Fruit fly (Drosophila melanogaster) whole organism, embryonic: ENCODE data around the gene Rpn12.

Source experiments
- Adf1 ChIP-seq: fragments of 200-800 bp; sonication (Bioruptor generic); IDR thresholded peaks from 2 replicates; pipeline ENCODE4 v1.3.6; 2022; ENCODE audit warnings: missing biosample characterization, missing genetic modification characterization
- B-H2 ChIP-seq: fragments of 200-800 bp; sonication (Bioruptor generic); optimal IDR thresholded peaks from 2 replicates; lab custom pipeline; 2018; ENCODE audit warnings: missing biosample characterization, mild to moderate bottlenecking, missing genetic modification characterization
- CG11085 ChIP-seq: fragments of 200-800 bp; sonication (Bioruptor generic); IDR thresholded peaks from 2 replicates; pipeline ENCODE4 v1.3.6; 2022; ENCODE audit warnings: missing biosample characterization, missing genetic modification characterization
- CG12659 ChIP-seq: fragments of 200-800 bp; sonication (Bioruptor generic); optimal IDR thresholded peaks from 3 replicates; lab custom pipeline; 2017; ENCODE audit warnings: mild to moderate bottlenecking, missing biosample characterization, missing genetic modification reagents, missing genetic modification characterization
- CG13123 ChIP-seq: fragments of 200-800 bp; sonication (Bioruptor generic); optimal IDR thresholded peaks from 2 replicates; lab custom pipeline; 2016; ENCODE audit warnings: missing biosample characterization, missing genetic modification characterization
- CG15011 ChIP-seq: fragments of 200-800 bp; sonication (Bioruptor generic); optimal IDR thresholded peaks from 3 replicates; lab custom pipeline; 2018; ENCODE audit warnings: missing biosample characterization, mild to moderate bottlenecking, missing genetic modification characterization
- CG1529 ChIP-seq: fragments of 200-800 bp; sonication (Bioruptor generic); optimal IDR thresholded peaks from 3 replicates; lab custom pipeline; 2018; ENCODE audit warnings: missing biosample characterization, missing genetic modification characterization
- CG1832 ChIP-seq: fragments of 200-800 bp; sonication (Bioruptor generic); optimal IDR thresholded peaks from 2 replicates; lab custom pipeline; 2017; ENCODE audit warnings: missing biosample characterization, mild to moderate bottlenecking, missing genetic modification characterization, inconsistent platforms
- CG3726 ChIP-seq: fragments of 200-800 bp; sonication (Bioruptor generic); IDR thresholded peaks from 3 replicates; pipeline ENCODE4, ENCODE4 v1.3.6; 2022; ENCODE audit warnings: missing biosample characterization, missing genetic modification characterization
- CG3847 ChIP-seq: fragments of 200-800 bp; sonication (Bioruptor generic); IDR thresholded peaks from 2 replicates; pipeline ENCODE4 v1.3.6; 2022; ENCODE audit warnings: missing biosample characterization, missing genetic modification characterization
- CG3995 ChIP-seq: fragments of 200-800 bp; sonication (Bioruptor generic); optimal IDR thresholded peaks from 3 replicates; lab custom pipeline; 2016; ENCODE audit warnings: missing biosample characterization, missing genetic modification characterization
- CG6272 ChIP-seq: fragments of 200-800 bp; sonication (Bioruptor generic); IDR thresholded peaks from 2 replicates; pipeline ENCODE4 v1.3.6; 2022; ENCODE audit warnings: missing biosample characterization, missing genetic modification characterization
- CG6683 ChIP-seq: fragments of 200-800 bp; sonication (Bioruptor generic); optimal IDR thresholded peaks from 2 replicates; lab custom pipeline; 2017; ENCODE audit warnings: missing biosample characterization, mild to moderate bottlenecking, missing genetic modification characterization, missing genetic modification reagents
- CG6813 ChIP-seq: fragments of 200-800 bp; sonication (Bioruptor generic); optimal IDR thresholded peaks from 2 replicates; lab custom pipeline; 2017; ENCODE audit warnings: missing biosample characterization, missing genetic modification characterization, mild to moderate bottlenecking, moderate library complexity, missing genetic modification reagents
- Doc2 ChIP-seq: fragments of 200-800 bp; sonication (Bioruptor generic); IDR thresholded peaks from 2 replicates; pipeline ENCODE4 v1.3.6; 2022; ENCODE audit warnings: missing biosample characterization, missing genetic modification characterization
- Dp ChIP-seq: fragments of 200-800 bp; sonication (Bioruptor generic); optimal IDR thresholded peaks from 2 replicates; lab custom pipeline; 2018; ENCODE audit warnings: missing biosample characterization, mild to moderate bottlenecking, missing genetic modification characterization, moderate library complexity
- Fer2 ChIP-seq: fragments of 200-800 bp; sonication (Bioruptor generic); optimal IDR thresholded peaks from 2 replicates; lab custom pipeline; 2018; ENCODE audit warnings: missing biosample characterization, mild to moderate bottlenecking, missing genetic modification characterization, moderate library complexity
- GATAe ChIP-seq: fragments of 200-800 bp; sonication (Bioruptor generic); conservative IDR thresholded peaks from 2 replicates; pipeline ENCODE4 v1.3.6; 2022; ENCODE audit warnings: missing biosample characterization, missing genetic modification characterization
- Gug ChIP-seq: fragments of 200-800 bp; sonication (Bioruptor generic); IDR thresholded peaks from 4 replicates; pipeline ENCODE4 v1.3.6; 2022; ENCODE audit warnings: missing biosample characterization, missing genetic modification characterization
- Hsf ChIP-seq: fragments of 200-800 bp; sonication (Bioruptor generic); optimal IDR thresholded peaks from 3 replicates; lab custom pipeline; 2016; ENCODE audit warnings: missing biosample characterization, missing genetic modification characterization
- Myb ChIP-seq: fragments of 200-800 bp; sonication (Bioruptor generic); optimal IDR thresholded peaks from 2 replicates; lab custom pipeline; 2016; ENCODE audit warnings: missing biosample characterization, missing genetic modification characterization
- Opbp ChIP-seq: fragments of 200-800 bp; sonication (Bioruptor generic); IDR thresholded peaks from 3 replicates; pipeline ENCODE4 v1.3.6; 2022; ENCODE audit warnings: missing biosample characterization, missing genetic modification characterization; ENCODE audit not compliant: partially characterized antibody
- PHDP ChIP-seq: fragments of 200-800 bp; sonication (Bioruptor generic); optimal IDR thresholded peaks from 3 replicates; lab custom pipeline; 2018; ENCODE audit warnings: missing biosample characterization, mild to moderate bottlenecking, missing genetic modification characterization, moderate library complexity
- Side ChIP-seq: fragments of 200-800 bp; sonication (Bioruptor generic); optimal IDR thresholded peaks from 2 replicates; lab custom pipeline; 2016; ENCODE audit warnings: missing biosample characterization, missing genetic modification characterization
- Sry-β ChIP-seq: fragments of 200-800 bp; sonication (Bioruptor generic); optimal IDR thresholded peaks from 2 replicates; lab custom pipeline; 2018; ENCODE audit warnings: missing biosample characterization, mild to moderate bottlenecking, missing genetic modification characterization, moderate library complexity
- TFAM ChIP-seq: fragments of 200-800 bp; sonication (Bioruptor generic); optimal IDR thresholded peaks from 2 replicates; lab custom pipeline; 2017; ENCODE audit warnings: missing biosample characterization, missing genetic modification characterization, inconsistent platforms
- Xrp1 ChIP-seq: fragments of 200-800 bp; sonication (Bioruptor generic); IDR thresholded peaks from 2 replicates; pipeline ENCODE4 v1.3.6; 2022; ENCODE audit warnings: missing biosample characterization, missing genetic modification characterization
- cg ChIP-seq: fragments of 200-800 bp; sonication (Bioruptor generic); optimal IDR thresholded peaks from 3 replicates; lab custom pipeline; 2019; ENCODE audit warnings: missing biosample characterization, mild to moderate bottlenecking, missing genetic modification characterization, moderate library complexity
- chn ChIP-seq: fragments of 200-800 bp; sonication (Bioruptor generic); optimal IDR thresholded peaks from 2 replicates; lab custom pipeline; 2016; ENCODE audit warnings: missing biosample characterization, missing genetic modification characterization
- ci ChIP-seq: fragments of 200-800 bp; sonication (Bioruptor generic); IDR thresholded peaks from 3 replicates; pipeline ENCODE4 v1.3.6; 2022; ENCODE audit warnings: missing biosample characterization, missing genetic modification characterization
- cwo ChIP-seq: fragments of 200-800 bp; sonication (Bioruptor generic); optimal IDR thresholded peaks from 3 replicates; lab custom pipeline; 2017; ENCODE audit warnings: missing biosample characterization, missing genetic modification characterization, mild to moderate bottlenecking, moderate library complexity, missing genetic modification reagents
- dmrt99B ChIP-seq: fragments of 200-800 bp; sonication (Bioruptor generic); optimal IDR thresholded peaks from 2 replicates; lab custom pipeline; 2018; ENCODE audit warnings: missing biosample characterization, mild to moderate bottlenecking, missing genetic modification characterization, moderate library complexity
- exex ChIP-seq: fragments of 200-800 bp; sonication (Bioruptor generic); optimal IDR thresholded peaks from 4 replicates; lab custom pipeline; 2018; ENCODE audit warnings: missing biosample characterization, mild to moderate bottlenecking, missing genetic modification characterization, moderate library complexity
- ftz-f1 ChIP-seq: fragments of 200-800 bp; sonication (Bioruptor generic); optimal IDR thresholded peaks from 2 replicates; lab custom pipeline; 2016; ENCODE audit warnings: missing biosample characterization, missing genetic modification characterization
- gcm ChIP-seq: fragments of 200-800 bp; sonication (Bioruptor generic); optimal IDR thresholded peaks from 2 replicates; lab custom pipeline; 2019; ENCODE audit warnings: missing biosample characterization, mild to moderate bottlenecking, missing genetic modification characterization, moderate library complexity
- gt ChIP-seq: fragments of 200-800 bp; sonication (Bioruptor generic); IDR thresholded peaks from 2 replicates; pipeline ENCODE4 v1.3.6; 2022; ENCODE audit warnings: missing biosample characterization, missing genetic modification characterization
- jigr1 ChIP-seq: fragments of 200-800 bp; sonication (Bioruptor generic); IDR thresholded peaks from 3 replicates; pipeline ENCODE4 v1.3.6; 2022; ENCODE audit warnings: missing biosample characterization, missing genetic modification characterization
- lbe ChIP-seq: fragments of 200-800 bp; sonication (Bioruptor generic); optimal IDR thresholded peaks from 2 replicates; lab custom pipeline; 2016; ENCODE audit warnings: missing biosample characterization, mild to moderate bottlenecking, missing genetic modification characterization
- nau ChIP-seq: fragments of 200-800 bp; sonication (Bioruptor generic); optimal IDR thresholded peaks from 3 replicates; lab custom pipeline; 2017; ENCODE audit warnings: missing biosample characterization, mild to moderate bottlenecking, missing genetic modification characterization, missing genetic modification reagents
- onecut ChIP-seq: fragments of 200-800 bp; sonication (Bioruptor generic); IDR thresholded peaks from 2 replicates; pipeline ENCODE4 v1.3.6; 2022; ENCODE audit warnings: missing biosample characterization, missing genetic modification characterization
- otp ChIP-seq: fragments of 200-800 bp; sonication (Bioruptor generic); IDR thresholded peaks from 3 replicates; pipeline ENCODE4, ENCODE4 v1.3.6; 2022; ENCODE audit warnings: missing biosample characterization, missing genetic modification characterization
- prd ChIP-seq, 3 experiments: fragments of >200 bp in 2 of 3; fragments of 200-800 bp in 1 of 3; sonication (Bioruptor generic) in 1 of 3; optimal IDR thresholded peaks in 2 of 3; IDR thresholded peaks in 1 of 3; 2 replicates in 2 of 3; 3 replicates in 1 of 3; pipeline versions ENCODE4 v1.3.6 to Lab custom; 2017 to 2022; ENCODE audit warnings: missing biosample characterization in 1 of 3, missing genetic modification characterization in 1 of 3
- zfh2 ChIP-seq: fragments of 200-800 bp; sonication (Bioruptor generic); optimal IDR thresholded peaks from 2 replicates; lab custom pipeline; 2016; ENCODE audit warnings: missing biosample characterization, missing genetic modification characterization

The Rpn12 gene

dm6 chr3L:16615132-16615709 lies 32.4 kb downstream of the Rpn12 start, which contains the start of gene Mo25 (continued):
- TF ChIP-seq CG3726 (GFP tag; lab: Robert Waterston, UW) (no peak), cwo (no peak), GATAe (no peak), zfh2 (GFP tag; lab: Kevin White, UChicago) (peak; percentile 35), gt (GFP tag; lab: Robert Waterston, UW) (no peak), ftz-f1 (GFP tag; lab: Kevin White, UChicago) (no peak), CG15011 (GFP tag; lab: Kevin White, UChicago) (no peak), prd (optimal IDR thresholded peaks at IDR 0.05; lab: Kevin White, UChicago) (no peak), prd (GFP tag; IDR thresholded peaks at IDR 0.05; lab: Robert Waterston, UW) (peak; percentile 40; the same call in 1 of the 3 replicates), ci (GFP tag; lab: Robert Waterston, UW) (peak; percentile 54; the same call in 2 of the 3 replicates), Xrp1 (GFP tag; lab: Robert Waterston, UW) (peak; percentile 53; the same call in 1 of the 2 replicates), dmrt99B (tag; lab: Kevin White, UChicago) (no peak), CG11085 (no peak), TFAM (GFP tag; lab: Kevin White, UChicago) (no peak), Fer2 (peak; percentile 10), gcm (peak; percentile 5), CG1832 (GFP tag; lab: Kevin White, UChicago) (no peak), Sry-β (GFP tag; lab: Kevin White, UChicago) (no peak), CG1529 (GFP tag; lab: Kevin White, UChicago) (no peak), Gug (GFP tag; lab: Robert Waterston, UW) (no peak; the same call in 3 of the 4 replicates), Hsf (GFP tag; lab: Kevin White, UChicago) (no peak), jigr1 (no peak), onecut (GFP tag; lab: Robert Waterston, UW) (peak; percentile 29; the same call in 1 of the 2 replicates), CG13123 (GFP tag; lab: Kevin White, UChicago) (no peak), Myb (GFP tag; lab: Kevin White, UChicago) (peak; percentile 46), Dp (GFP tag; lab: Kevin White, UChicago) (peak; percentile 83), CG3995 (peak; percentile 13), CG6813 (peak; percentile 9), B-H2 (GFP tag; lab: Kevin White, UChicago) (peak; percentile 78), CG6683 (GFP tag; lab: Kevin White, UChicago) (no peak), Adf1 (GFP tag; lab: Robert Waterston, UW) (peak; percentile 39; the same call in 1 of the 2 replicates), Doc2 (no peak), nau (no peak), CG12659 (peak; percentile 88), cg (GFP tag; lab: Kevin White, UChicago) (no peak), exex (tag; lab: Kevin White, UChicago) (peak; percentile 27), CG3847 (peak; percentile 71), otp (GFP tag; lab: Robert Waterston, UW) (0 out of 3 replicates have a peak, but pooled peaks have one; percentile 33), PHDP (peak; percentile 35), chn (GFP tag; lab: Kevin White, UChicago) (peak; percentile 20), Side (GFP tag; lab: Kevin White, UChicago) (peak; percentile 0), lbe (peak; percentile 83), CG6272 (GFP tag; lab: Robert Waterston, UW) (peak; percentile 26; the same call in 1 of the 2 replicates), Opbp (GFP tag; lab: Robert Waterston, UW) (peak; percentile 81)
